Worm (Caenorhabditis elegans): ENCODE data around the gene par-1.

ce11 chrV:14192870-14193269, 47.7 kb upstream of the par-1 start:
- TF ChIP-seq syd-9 (tag; optimal IDR thresholded peaks at IDR 0.05): no peak
- TF ChIP-seq lin-11 (tag; optimal IDR thresholded peaks at IDR 0.05): no peak
- no peak for TF ChIP-seq sdc-2 (tag; optimal IDR thresholded peaks at IDR 0.05)
